Worm (Caenorhabditis elegans) whole organism, L4 larva: Measurements from ENCODE around the gene atl-1.

ENCODE experiments used
- F44E2.7 ChIP-seq: fragments of 200-800 bp; sonication (Bioruptor generic); IDR thresholded peaks from 2 replicates; pipeline ENCODE4 v2.1.2; 2022; ENCODE audit warnings: missing genetic modification characterization, missing compliant biosample characterization
- R02D3.7 ChIP-seq: fragments of 150-350 bp; sonication (generic microtip); optimal IDR thresholded peaks from 3 replicates; lab custom pipeline; 2014; ENCODE audit warnings: missing biosample characterization, missing genetic modification characterization
- T20F7.1 ChIP-seq: fragments of 200-800 bp; sonication (Bioruptor generic); optimal IDR thresholded peaks from 2 replicates; lab custom pipeline; 2018; ENCODE audit warnings: mild to moderate bottlenecking, missing genetic modification characterization, missing compliant biosample characterization
- Y105C5A.15 ChIP-seq: fragments of 200-800 bp; sonication (Bioruptor generic); IDR thresholded peaks from 2 replicates; pipeline ENCODE4 v1.3.6; 2022; ENCODE audit warnings: missing genetic modification characterization, missing compliant biosample characterization
- Y48G9A.11 ChIP-seq: fragments of 200-800 bp; sonication (Bioruptor generic); IDR thresholded peaks from 2 replicates; pipeline ENCODE4 v1.3.6; 2022; ENCODE audit warnings: missing genetic modification reagents, missing genetic modification characterization, missing compliant biosample characterization
- aha-1 ChIP-seq: fragments of 150-350 bp; peaks from one replicate; lab custom pipeline; 2014; ENCODE audit warnings: missing biosample characterization, missing genetic modification characterization
- ama-1 ChIP-seq: fragments of 150-350 bp; optimal IDR thresholded peaks from 2 replicates; lab custom pipeline; 2014; ENCODE audit warnings: inconsistent platforms, mixed read lengths
- arid-1 ChIP-seq: fragments of 200-800 bp; sonication (Bioruptor generic); conservative IDR thresholded peaks from 2 replicates; pipeline ENCODE4 v1.3.6; 2022; ENCODE audit warnings: missing genetic modification reagents, missing genetic modification characterization, missing compliant biosample characterization
- ceh-62 ChIP-seq: sonication (generic microtip); optimal IDR thresholded peaks from 2 replicates; lab custom pipeline; 2017; ENCODE audit warnings: missing biosample characterization, missing genetic modification characterization
- ceh-82 ChIP-seq: sonication (generic microtip); optimal IDR thresholded peaks from 2 replicates; lab custom pipeline; 2017; ENCODE audit warnings: missing biosample characterization, missing genetic modification characterization
- ces-1 ChIP-seq: fragments of 150-350 bp; sonication (generic microtip); optimal IDR thresholded peaks from 4 replicates; lab custom pipeline; 2014; ENCODE audit warnings: missing biosample characterization, missing genetic modification reagents, missing genetic modification characterization
- cey-2 ChIP-seq: sonication (generic microtip); optimal IDR thresholded peaks from 3 replicates; lab custom pipeline; 2017; ENCODE audit warnings: missing genetic modification characterization, mild to moderate bottlenecking, missing compliant biosample characterization, antibody characterized with exemption, borderline replicate concordance; ENCODE audit not compliant: insufficient read depth
- ctbp-1 ChIP-seq: fragments of 200-800 bp; sonication (Bioruptor generic); IDR thresholded peaks from 2 replicates; pipeline ENCODE4 v1.3.6; 2022; ENCODE audit warnings: missing genetic modification reagents, missing genetic modification characterization, missing compliant biosample characterization
- daf-16 ChIP-seq, 3 experiments: sonication (generic microtip); optimal IDR thresholded peaks; 2 replicates each; lab custom pipeline; 2016 to 2017; ENCODE audit warnings: missing genetic modification characterization in 3 of 3, missing genetic modification reagents in 3 of 3, mild to moderate bottlenecking in 2 of 3, missing compliant biosample characterization in 2 of 3, missing biosample characterization in 1 of 3, moderate library complexity in 1 of 3
- duxl-1 ChIP-seq: sonication (generic microtip); optimal IDR thresholded peaks from 2 replicates; lab custom pipeline; 2016; ENCODE audit warnings: mild to moderate bottlenecking, missing genetic modification characterization, moderate library complexity, missing compliant biosample characterization; ENCODE audit not compliant: poor library complexity
- dve-1 ChIP-seq: sonication (generic microtip); optimal IDR thresholded peaks from 2 replicates; lab custom pipeline; 2017; ENCODE audit warnings: antibody characterized with exemption, mild to moderate bottlenecking, missing genetic modification characterization, missing compliant biosample characterization; ENCODE audit not compliant: insufficient read depth
- fkh-10 ChIP-seq: fragments of 150-350 bp; optimal IDR thresholded peaks from 2 replicates; lab custom pipeline; 2014; ENCODE audit warnings: missing biosample characterization, missing genetic modification reagents, missing genetic modification characterization
- hlh-11 ChIP-seq: fragments of 200-800 bp; sonication (Bioruptor generic); optimal IDR thresholded peaks from 2 replicates; lab custom pipeline; 2018; ENCODE audit warnings: mild to moderate bottlenecking, missing genetic modification characterization, missing compliant biosample characterization
- hlh-30 ChIP-seq: sonication (generic microtip); optimal IDR thresholded peaks from 2 replicates; lab custom pipeline; 2017; ENCODE audit warnings: antibody characterized with exemption, mild to moderate bottlenecking, missing genetic modification characterization, missing compliant biosample characterization; ENCODE audit not compliant: insufficient read depth
- hmg-1.1 ChIP-seq: fragments of 200-800 bp; sonication (Bioruptor generic); IDR thresholded peaks from 2 replicates; pipeline ENCODE4 v1.3.6; 2022; ENCODE audit warnings: missing genetic modification reagents, missing genetic modification characterization, missing compliant biosample characterization
- lin-1 ChIP-seq: fragments of 200-800 bp; sonication (Bioruptor generic); IDR thresholded peaks from 2 replicates; pipeline ENCODE4 v1.3.6; 2022; ENCODE audit warnings: missing genetic modification reagents, missing genetic modification characterization, missing compliant biosample characterization
- lin-38 ChIP-seq: fragments of 200-800 bp; sonication (Bioruptor generic); IDR thresholded peaks from 2 replicates; pipeline ENCODE4 v1.3.6; 2022; ENCODE audit warnings: missing genetic modification reagents, missing genetic modification characterization, missing compliant biosample characterization
- lsy-2 ChIP-seq, 2 experiments: fragments of 150-350 bp in 1 of 2; sonication (generic microtip) in 1 of 2; optimal IDR thresholded peaks; 2 replicates each; lab custom pipeline; 2014 to 2017; ENCODE audit warnings: missing biosample characterization in 2 of 2, missing genetic modification characterization in 2 of 2
- madf-9 ChIP-seq: fragments of 200-800 bp; sonication (Bioruptor generic); conservative IDR thresholded peaks from 2 replicates; pipeline ENCODE4 v1.3.6; 2022; ENCODE audit warnings: missing genetic modification reagents, missing genetic modification characterization, missing compliant biosample characterization
- mdl-1 ChIP-seq, 2 experiments: fragments of 150-350 bp in 1 of 2; sonication (generic microtip) in 1 of 2; optimal IDR thresholded peaks; 2 replicates each; lab custom pipeline; 2014 to 2017; ENCODE audit warnings: missing biosample characterization in 2 of 2, missing genetic modification characterization in 2 of 2
- mep-1 ChIP-seq: fragments of 150-350 bp; sonication (generic microtip); optimal IDR thresholded peaks from 3 replicates; lab custom pipeline; 2014; ENCODE audit warnings: missing biosample characterization, missing genetic modification characterization
- mes-2 ChIP-seq: sonication (generic microtip); optimal IDR thresholded peaks from 2 replicates; lab custom pipeline; 2016; ENCODE audit warnings: missing genotype, mild to moderate bottlenecking, missing genetic modification characterization, missing compliant biosample characterization; ENCODE audit not compliant: poor library complexity, severe bottlenecking
- mxl-3 ChIP-seq: fragments of 200-800 bp; sonication (Bioruptor generic); optimal IDR thresholded peaks from 2 replicates; lab custom pipeline; 2018; ENCODE audit warnings: mild to moderate bottlenecking, missing genetic modification characterization, missing compliant biosample characterization
- nhr-237 ChIP-seq: sonication (generic microtip); optimal IDR thresholded peaks from 2 replicates; lab custom pipeline; 2017; ENCODE audit warnings: missing biosample characterization, missing genetic modification characterization
- nhr-25 ChIP-seq: sonication (generic microtip); optimal IDR thresholded peaks from 2 replicates; lab custom pipeline; 2017; ENCODE audit warnings: missing genetic modification characterization, mild to moderate bottlenecking, missing compliant biosample characterization, antibody characterized with exemption, moderate library complexity, borderline replicate concordance; ENCODE audit not compliant: insufficient read depth
- nhr-28 ChIP-seq: fragments of 150-350 bp; optimal IDR thresholded peaks from 2 replicates; lab custom pipeline; 2014; ENCODE audit warnings: missing biosample characterization, missing genetic modification characterization
- nhr-42 ChIP-seq: fragments of 200-800 bp; sonication (Bioruptor generic); IDR thresholded peaks from 2 replicates; pipeline ENCODE4 v1.3.6; 2022; ENCODE audit warnings: missing genetic modification characterization, missing compliant biosample characterization
- nhr-77 ChIP-seq: fragments of 150-350 bp; optimal IDR thresholded peaks from 2 replicates; lab custom pipeline; 2014; ENCODE audit warnings: missing biosample characterization, missing genetic modification characterization
- php-3 ChIP-seq: fragments of 200-800 bp; sonication (Bioruptor generic); IDR thresholded peaks from 2 replicates; pipeline ENCODE4 v1.3.6; 2022; ENCODE audit warnings: missing genetic modification reagents, missing genetic modification characterization, missing compliant biosample characterization
- pqm-1 ChIP-seq: sonication (generic microtip); optimal IDR thresholded peaks from 2 replicates; lab custom pipeline; 2017; ENCODE audit warnings: missing biosample characterization, missing genetic modification characterization
- snpc-4 ChIP-seq: fragments of 150-350 bp; optimal IDR thresholded peaks from 2 replicates; lab custom pipeline; 2014; ENCODE audit warnings: missing biosample characterization, missing genetic modification characterization
- spr-1 ChIP-seq: sonication (generic microtip); optimal IDR thresholded peaks from 2 replicates; lab custom pipeline; 2016; ENCODE audit warnings: mild to moderate bottlenecking, missing genetic modification characterization, missing compliant biosample characterization
- tag-97 ChIP-seq: fragments of 200-800 bp; sonication (Bioruptor generic); IDR thresholded peaks from 2 replicates; pipeline ENCODE4 v1.3.6; 2022; ENCODE audit warnings: missing genetic modification characterization, missing compliant biosample characterization
- unc-62 ChIP-seq, 3 experiments: fragments of 150-350 bp in 1 of 3; sonication (generic microtip); optimal IDR thresholded peaks in 2 of 3; peaks in 1 of 3; 1 replicate in 1 of 3; 2 replicates in 2 of 3; lab custom pipeline; 2014 to 2017; ENCODE audit warnings: missing biosample characterization in 3 of 3, missing genetic modification characterization in 3 of 3, missing genetic modification reagents in 3 of 3, missing genotype in 1 of 3
- vab-7 ChIP-seq: fragments of 200-800 bp; sonication (Bioruptor generic); IDR thresholded peaks from 2 replicates; pipeline ENCODE4 v1.3.6; 2022; ENCODE audit warnings: missing genetic modification reagents, missing genetic modification characterization, missing compliant biosample characterization
- zag-1 ChIP-seq: fragments of 150-350 bp; optimal IDR thresholded peaks from 2 replicates; lab custom pipeline; 2014; ENCODE audit warnings: missing biosample characterization, missing genetic modification characterization
- zfp-3 ChIP-seq: fragments of 200-800 bp; sonication (Bioruptor generic); conservative IDR thresholded peaks from 2 replicates; pipeline ENCODE4 v1.3.6; 2022; ENCODE audit warnings: missing genetic modification reagents, missing genetic modification characterization, missing compliant biosample characterization
- zip-11 ChIP-seq: fragments of 200-800 bp; sonication (Bioruptor generic); IDR thresholded peaks from 2 replicates; pipeline ENCODE4 v1.3.6; 2022; ENCODE audit warnings: missing genetic modification characterization, missing compliant biosample characterization
- ztf-11 ChIP-seq: fragments of 150-350 bp; optimal IDR thresholded peaks from 2 replicates; lab custom pipeline; 2014; ENCODE audit warnings: missing biosample characterization, missing genetic modification characterization

atl-1 gene

ce11 chrV:9672495-9672894 is 27.1 kb upstream of the atl-1 start:
- TF ChIP-seq dve-1 (tag; lab: Kevin White, UChicago) (peak; percentile 56), pqm-1 (tag; lab: Kevin White, UChicago) (peak; percentile 30), daf-16 (GFP tag; optimal IDR thresholded peaks at IDR 0.05; lab: Kevin White, UChicago) (no peak), daf-16 (tag; optimal IDR thresholded peaks at IDR 0.05; lab: Kevin White, UChicago) (peak; percentile 76), ceh-62 (tag; lab: Kevin White, UChicago) (no peak), php-3 (GFP tag; lab: Robert Waterston, UW) (peak; percentile 50), spr-1 (tag; lab: Kevin White, UChicago) (no peak)

- TF ChIP-seq unc-62 (GFP tag; optimal IDR thresholded peaks at IDR 0.05 in 1 of 2; lab: Kevin White, UChicago) (peak in 1 of 2 experiments; percentile 6), unc-62 (tag; optimal IDR thresholded peaks at IDR 0.05; lab: Kevin White, UChicago) (no peak), mep-1 (tag; lab: Kevin White, UChicago) (no peak)
- TF ChIP-seq, all 104 proteins: peak for 1
These were observed 21.0 kb upstream of the atl-1 start, which contains the start of gene ZK287.1 for ce11 chrV:9666394-9666793. Gene ZK287.1, plus strand, starts transcription at chrV:9666694.

DNA sequence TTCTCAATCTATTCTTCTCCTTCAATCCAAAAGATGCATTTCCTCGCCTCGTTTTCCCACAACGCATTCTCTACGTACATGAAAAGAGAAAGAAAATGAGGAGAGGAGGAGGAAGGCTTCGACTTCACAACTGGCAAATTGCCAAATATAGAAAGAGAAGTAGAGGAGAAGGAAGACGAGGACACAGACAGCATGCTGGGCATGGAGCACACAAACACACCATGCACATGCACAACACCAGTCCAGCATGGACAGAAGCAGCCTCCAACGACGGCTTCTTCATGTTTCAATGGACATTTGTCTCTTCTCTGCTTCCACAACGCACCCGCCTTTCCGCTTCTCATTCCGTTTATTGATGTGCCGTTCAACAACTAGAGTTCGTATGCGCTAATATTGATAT is 19.2 kb upstream of the atl-1 start:
- TF ChIP-seq lsy-2 (tag; optimal IDR thresholded peaks at IDR 0.05; lab: Kevin White, UChicago) (peak in 1 of 2 experiments; percentile 34), hlh-30 (tag; lab: Kevin White, UChicago) (peak; percentile 27), ces-1 (GFP tag; lab: Kevin White, UChicago) (no peak), zip-11 (GFP tag; lab: Robert Waterston, UW) (no peak), madf-9 (GFP tag; lab: Robert Waterston, UW) (no peak), vab-7 (GFP tag; lab: Robert Waterston, UW) (no peak), aha-1 (peak; percentile 96), ceh-82 (no peak), zag-1 (no peak), snpc-4 (tag; lab: Kevin White, UChicago) (no peak), mdl-1 (tag; optimal IDR thresholded peaks at IDR 0.05; lab: Kevin White, UChicago) (peak in 1 of 2 experiments; percentile 48), zfp-3 (no peak), arid-1 (GFP tag; lab: Robert Waterston, UW) (no peak), cey-2 (no peak), hmg-1.1 (GFP tag; lab: Robert Waterston, UW) (peak; percentile 67), mxl-3 (peak; percentile 40), hlh-11 (no peak), duxl-1 (tag; lab: Kevin White, UChicago) (no peak), ctbp-1 (GFP tag; lab: Robert Waterston, UW) (peak; percentile 50; the same call in 1 of the 2 replicates), fkh-10 (GFP tag; lab: Kevin White, UChicago) (peak; percentile 3), ztf-11 (tag; lab: Kevin White, UChicago) (no peak), ama-1 (lab: Kevin White, UChicago) (no peak)
- TF ChIP-seq, all 104 proteins: peak for 8

DNA sequence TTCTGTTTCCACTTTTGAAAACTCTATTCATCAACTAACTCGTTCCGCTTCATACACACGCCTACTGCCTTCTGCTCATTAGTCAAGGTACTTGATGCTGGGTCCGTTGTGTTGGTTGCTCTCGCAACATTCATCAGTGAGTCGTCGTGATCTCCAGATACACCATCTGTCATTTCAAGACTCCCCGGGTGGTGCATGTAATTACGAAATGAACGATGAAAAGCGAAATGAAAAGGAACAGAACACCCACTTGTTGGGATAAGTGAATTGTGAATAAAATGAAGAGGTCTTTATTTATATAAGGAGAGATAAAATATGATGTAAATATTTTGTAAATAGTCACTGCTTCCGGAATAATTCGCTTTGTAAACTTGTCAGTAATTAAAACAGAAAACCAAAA is 18.6 kb upstream of the atl-1 start:
- TF ChIP-seq nhr-77 (tag; lab: Kevin White, UChicago), result no peak
- TF ChIP-seq Y48G9A.11 (GFP tag; lab: Robert Waterston, UW), result no peak
- no peak for TF ChIP-seq mes-2 (tag; lab: Kevin White, UChicago)
- TF ChIP-seq lin-1 (GFP tag; lab: Robert Waterston, UW), result no peak
- TF ChIP-seq nhr-237 (tag; lab: Kevin White, UChicago), result no peak
- no peak for TF ChIP-seq nhr-25 (tag; lab: Kevin White, UChicago)
- no peak for TF ChIP-seq Y105C5A.15 (GFP tag; lab: Robert Waterston, UW)
- no peak for TF ChIP-seq nhr-28
- TF ChIP-seq F44E2.7, result no peak
- no peak for TF ChIP-seq dve-1 (tag; lab: Kevin White, UChicago)
- no peak for TF ChIP-seq lin-38
- TF ChIP-seq mxl-3, result no peak
- TF ChIP-seq tag-97 (GFP tag; lab: Robert Waterston, UW), result no peak
- no peak for TF ChIP-seq R02D3.7 (tag; lab: Kevin White, UChicago)
- no peak for TF ChIP-seq nhr-42 (GFP tag; lab: Robert Waterston, UW)
- TF ChIP-seq T20F7.1, result no peak
